Worm (Caenorhabditis elegans): ENCODE results near the gene T27E7.5.

ce11 chrIV:14576471-14576870, 39.5 kb downstream of the T27E7.5 start:
- TF ChIP-seq ztf-29 (GFP tag; IDR thresholded peaks at IDR 0.05) (peak; percentile 63; the same call in 1 of the 2 replicates), flt-1 (GFP tag; IDR thresholded peaks at IDR 0.05) (peak; percentile 83), cog-1 (tag; optimal IDR thresholded peaks at IDR 0.05) (no peak), ztf-23 (GFP tag; IDR thresholded peaks at IDR 0.05) (no peak), T22C8.4 (GFP tag; IDR thresholded peaks at IDR 0.05) (peak; percentile 71), tab-1 (GFP tag; IDR thresholded peaks at IDR 0.05) (no peak), klf-2 (GFP tag; conservative IDR thresholded peaks at IDR 0.05) (peak; percentile 80), ref-1 (GFP tag; conservative IDR thresholded peaks at IDR 0.05) (no peak), med-1 (GFP tag; optimal IDR thresholded peaks at IDR 0.05; ENCODE audit: insufficient read depth) (peak; percentile 30)
